Fruit fly (Drosophila melanogaster) whole organism, embryonic: ENCODE results near the gene CG6878.

Source experiments
- CG10267 ChIP-seq: fragments of 200-800 bp; sonication (Bioruptor generic); optimal IDR thresholded peaks from 2 replicates; lab custom pipeline; 2018; ENCODE audit warnings: missing biosample characterization, mild to moderate bottlenecking, missing genetic modification characterization, moderate library complexity
- CG10366 ChIP-seq: fragments of 200-800 bp; sonication (Bioruptor generic); IDR thresholded peaks from 2 replicates; pipeline ENCODE4 v1.3.6; 2022; ENCODE audit warnings: missing biosample characterization, missing genetic modification characterization
- CG12769 ChIP-seq: fragments of 200-800 bp; sonication (Bioruptor generic); optimal IDR thresholded peaks from 2 replicates; lab custom pipeline; 2019; ENCODE audit warnings: missing biosample characterization, mild to moderate bottlenecking, missing genetic modification characterization, moderate library complexity
- CG14710 ChIP-seq: fragments of 200-800 bp; sonication (Bioruptor generic); optimal IDR thresholded peaks from 3 replicates; lab custom pipeline; 2019; ENCODE audit warnings: missing biosample characterization, mild to moderate bottlenecking, missing genetic modification characterization, moderate library complexity
- CG15269 ChIP-seq: fragments of 200-800 bp; sonication (Bioruptor generic); optimal IDR thresholded peaks from 2 replicates; lab custom pipeline; 2018; ENCODE audit warnings: missing biosample characterization, mild to moderate bottlenecking, missing genetic modification characterization, moderate library complexity
- CG15514 ChIP-seq: fragments of 200-800 bp; sonication (Bioruptor generic); optimal IDR thresholded peaks from 3 replicates; lab custom pipeline; 2017; ENCODE audit warnings: missing biosample characterization, missing genetic modification characterization, mild to moderate bottlenecking, moderate library complexity, missing genetic modification reagents
- CG16813 ChIP-seq: fragments of 200-800 bp; sonication (Bioruptor generic); IDR thresholded peaks from 3 replicates; pipeline ENCODE4 v1.3.6; 2022; ENCODE audit warnings: missing biosample characterization, missing genetic modification characterization; ENCODE audit not compliant: partially characterized antibody
- CG18599 ChIP-seq: fragments of 200-800 bp; sonication (Bioruptor generic); optimal IDR thresholded peaks from 3 replicates; lab custom pipeline; 2017; ENCODE audit warnings: missing biosample characterization, missing genetic modification characterization, mild to moderate bottlenecking, moderate library complexity, missing genetic modification reagents
- CG2129 ChIP-seq: fragments of 200-800 bp; sonication (Bioruptor generic); IDR thresholded peaks from 2 replicates; pipeline ENCODE4 v1.3.6; 2022; ENCODE audit warnings: missing biosample characterization, missing genetic modification characterization; ENCODE audit not compliant: partially characterized antibody
- CG3163 ChIP-seq: fragments of 200-800 bp; sonication (Bioruptor generic); optimal IDR thresholded peaks from 3 replicates; lab custom pipeline; 2016; ENCODE audit warnings: missing biosample characterization, missing genetic modification characterization
- CG3995 ChIP-seq: fragments of 200-800 bp; sonication (Bioruptor generic); optimal IDR thresholded peaks from 3 replicates; lab custom pipeline; 2016; ENCODE audit warnings: missing biosample characterization, missing genetic modification characterization
- CG43689 ChIP-seq: fragments of 200-800 bp; sonication (Bioruptor generic); IDR thresholded peaks from 2 replicates; pipeline ENCODE4 v1.3.6; 2022; ENCODE audit warnings: missing biosample characterization, missing genetic modification characterization
- CG4854 ChIP-seq: fragments of 200-800 bp; sonication (Bioruptor generic); optimal IDR thresholded peaks from 2 replicates; lab custom pipeline; 2016; ENCODE audit warnings: missing biosample characterization, missing genetic modification characterization, inconsistent platforms
- CG6689 ChIP-seq: fragments of 200-800 bp; sonication (Bioruptor generic); IDR thresholded peaks from 2 replicates; pipeline ENCODE4 v1.3.6; 2022; ENCODE audit warnings: missing biosample characterization, missing genetic modification characterization
- CG7839 ChIP-seq: fragments of 200-800 bp; sonication (Bioruptor generic); optimal IDR thresholded peaks from 3 replicates; lab custom pipeline; 2018; ENCODE audit warnings: missing biosample characterization, mild to moderate bottlenecking, missing genetic modification characterization, moderate library complexity
- CG7963 ChIP-seq: fragments of 200-800 bp; sonication (Bioruptor generic); IDR thresholded peaks from 3 replicates; pipeline ENCODE4 v1.3.6; 2022; ENCODE audit warnings: missing biosample characterization, missing genetic modification characterization; ENCODE audit not compliant: partially characterized antibody
- CG8478 ChIP-seq: fragments of >200 bp; optimal IDR thresholded peaks from 2 replicates; lab custom pipeline; 2018
- CG9609 ChIP-seq: fragments of 200-800 bp; sonication (Bioruptor generic); optimal IDR thresholded peaks from 3 replicates; lab custom pipeline; 2016; ENCODE audit warnings: missing biosample characterization, missing genetic modification characterization
- CkIIα-i1 ChIP-seq: fragments of 200-800 bp; sonication (Bioruptor generic); IDR thresholded peaks from 2 replicates; pipeline ENCODE4 v1.3.6; 2022; ENCODE audit warnings: missing biosample characterization, missing genetic modification characterization
- Dip3 ChIP-seq: fragments of 200-800 bp; sonication (Bioruptor generic); optimal IDR thresholded peaks from 3 replicates; lab custom pipeline; 2016; ENCODE audit warnings: missing biosample characterization, missing genetic modification characterization
- Fer2 ChIP-seq: fragments of 200-800 bp; sonication (Bioruptor generic); optimal IDR thresholded peaks from 2 replicates; lab custom pipeline; 2018; ENCODE audit warnings: missing biosample characterization, mild to moderate bottlenecking, missing genetic modification characterization, moderate library complexity
- HLH3B ChIP-seq: fragments of 200-800 bp; sonication (Bioruptor generic); IDR thresholded peaks from 2 replicates; pipeline ENCODE4 v1.3.6; 2022; ENCODE audit warnings: missing biosample characterization, missing genetic modification characterization
- HLHmδ ChIP-seq: fragments of 200-800 bp; sonication (Bioruptor generic); optimal IDR thresholded peaks from 2 replicates; lab custom pipeline; 2018; ENCODE audit warnings: missing biosample characterization, mild to moderate bottlenecking, missing genetic modification characterization, moderate library complexity
- Hey ChIP-seq: fragments of 200-800 bp; sonication (Bioruptor generic); optimal IDR thresholded peaks from 3 replicates; lab custom pipeline; 2018; ENCODE audit warnings: missing biosample characterization, mild to moderate bottlenecking, missing genetic modification characterization
- HmgZ ChIP-seq: fragments of 200-800 bp; sonication (Bioruptor generic); optimal IDR thresholded peaks from 2 replicates; lab custom pipeline; 2018; ENCODE audit warnings: missing biosample characterization, mild to moderate bottlenecking, missing genetic modification characterization
- Max ChIP-seq: fragments of 200-800 bp; sonication (Bioruptor generic); optimal IDR thresholded peaks from 2 replicates; lab custom pipeline; 2016; ENCODE audit warnings: missing biosample characterization, mild to moderate bottlenecking, missing genetic modification characterization
- Mrtf ChIP-seq: fragments of 200-800 bp; sonication (Bioruptor generic); IDR thresholded peaks from 3 replicates; pipeline ENCODE4 v1.3.6; 2022; ENCODE audit warnings: missing biosample characterization, missing genetic modification characterization
- Taf1 ChIP-seq: fragments of 200-800 bp; sonication (Bioruptor generic); IDR thresholded peaks from 2 replicates; pipeline ENCODE4 v1.3.6; 2022; ENCODE audit warnings: missing biosample characterization, missing genetic modification characterization
- Usf ChIP-seq: fragments of 200-800 bp; sonication (Bioruptor generic); optimal IDR thresholded peaks from 2 replicates; lab custom pipeline; 2017; ENCODE audit warnings: missing genotype, missing biosample characterization, missing genetic modification characterization
- Xrp1 ChIP-seq: fragments of 200-800 bp; sonication (Bioruptor generic); IDR thresholded peaks from 2 replicates; pipeline ENCODE4 v1.3.6; 2022; ENCODE audit warnings: missing biosample characterization, missing genetic modification characterization
- bsh ChIP-seq, 2 experiments: fragments of 200-800 bp; sonication (Bioruptor generic); optimal IDR thresholded peaks; 2 replicates each; lab custom pipeline; 2017 to 2018; ENCODE audit warnings: mild to moderate bottlenecking in 2 of 2, missing biosample characterization in 2 of 2, missing genetic modification characterization in 2 of 2, moderate library complexity in 1 of 2
- caup ChIP-seq: fragments of 200-800 bp; sonication (Bioruptor generic); optimal IDR thresholded peaks from 3 replicates; lab custom pipeline; 2017; ENCODE audit warnings: missing biosample characterization, mild to moderate bottlenecking, missing genetic modification characterization, moderate library complexity; ENCODE audit not compliant: severe bottlenecking
- chif ChIP-seq, 2 experiments: fragments of 200-800 bp; sonication (Bioruptor generic); optimal IDR thresholded peaks; 3 replicates each; lab custom pipeline; 2016; ENCODE audit warnings: missing biosample characterization in 2 of 2, missing genetic modification characterization in 2 of 2
- chm ChIP-seq: fragments of 200-800 bp; sonication (Bioruptor generic); IDR thresholded peaks from 2 replicates; pipeline ENCODE4 v1.3.6; 2022; ENCODE audit warnings: missing biosample characterization, missing genetic modification characterization
- dati ChIP-seq: fragments of 200-800 bp; sonication (Bioruptor generic); IDR thresholded peaks from 2 replicates; pipeline ENCODE4 v1.3.6; 2022; ENCODE audit warnings: missing biosample characterization, missing genetic modification characterization
- eyg ChIP-seq: fragments of 200-800 bp; sonication (Bioruptor generic); optimal IDR thresholded peaks from 3 replicates; lab custom pipeline; 2016; ENCODE audit warnings: missing biosample characterization, missing genetic modification characterization
- fru ChIP-seq: fragments of >200 bp; optimal IDR thresholded peaks from 2 replicates; lab custom pipeline; 2017
- gsb ChIP-seq: fragments of 200-800 bp; sonication (Bioruptor generic); IDR thresholded peaks from 2 replicates; pipeline ENCODE4 v1.3.6; 2022; ENCODE audit warnings: missing biosample characterization, missing genetic modification characterization
- her ChIP-seq: fragments of 200-800 bp; sonication (Bioruptor generic); optimal IDR thresholded peaks from 2 replicates; lab custom pipeline; 2016; ENCODE audit warnings: missing biosample characterization, missing genetic modification characterization
- mam ChIP-seq: fragments of 200-800 bp; sonication (Bioruptor generic); optimal IDR thresholded peaks from 3 replicates; lab custom pipeline; 2016; ENCODE audit warnings: missing biosample characterization, missing genetic modification characterization
- otp ChIP-seq: fragments of 200-800 bp; sonication (Bioruptor generic); IDR thresholded peaks from 3 replicates; pipeline ENCODE4, ENCODE4 v1.3.6; 2022; ENCODE audit warnings: missing biosample characterization, missing genetic modification characterization
- pnt ChIP-seq: fragments of 200-800 bp; sonication (Bioruptor generic); optimal IDR thresholded peaks from 3 replicates; lab custom pipeline; 2016; ENCODE audit warnings: missing biosample characterization, missing genetic modification characterization
- pzg ChIP-seq: fragments of 200-800 bp; sonication (Bioruptor generic); optimal IDR thresholded peaks from 3 replicates; lab custom pipeline; 2018; ENCODE audit warnings: missing biosample characterization, mild to moderate bottlenecking, missing genetic modification characterization, moderate library complexity
- seq ChIP-seq: fragments of 200-800 bp; sonication (Bioruptor generic); IDR thresholded peaks from 2 replicates; pipeline ENCODE4 v1.3.6; 2022; ENCODE audit warnings: missing biosample characterization, missing genetic modification characterization
- shn ChIP-seq: fragments of 200-800 bp; sonication (Bioruptor generic); optimal IDR thresholded peaks from 3 replicates; lab custom pipeline; 2016; ENCODE audit warnings: missing biosample characterization, missing genetic modification characterization
- trh ChIP-seq: fragments of 200-800 bp; sonication (Bioruptor generic); optimal IDR thresholded peaks from 2 replicates; lab custom pipeline; 2016; ENCODE audit warnings: missing biosample characterization, missing genetic modification characterization
- ttk ChIP-seq: fragments of 200-800 bp; sonication (Bioruptor generic); IDR thresholded peaks from 2 replicates; pipeline ENCODE4 v2.1.2; 2022; ENCODE audit warnings: missing biosample characterization, missing genetic modification characterization
- wdn ChIP-seq: fragments of 200-800 bp; sonication (Bioruptor generic); IDR thresholded peaks from 2 replicates; pipeline ENCODE4 v1.3.6; 2022; ENCODE audit warnings: missing biosample characterization, missing genetic modification characterization
- yki ChIP-seq: fragments of >200 bp; optimal IDR thresholded peaks from 3 replicates; lab custom pipeline; 2018
- zen ChIP-seq: fragments of 200-800 bp; sonication (Bioruptor generic); optimal IDR thresholded peaks from 3 replicates; lab custom pipeline; 2018; ENCODE audit warnings: missing biosample characterization, mild to moderate bottlenecking, missing genetic modification characterization, moderate library complexity

The CG6878 gene

DNA sequence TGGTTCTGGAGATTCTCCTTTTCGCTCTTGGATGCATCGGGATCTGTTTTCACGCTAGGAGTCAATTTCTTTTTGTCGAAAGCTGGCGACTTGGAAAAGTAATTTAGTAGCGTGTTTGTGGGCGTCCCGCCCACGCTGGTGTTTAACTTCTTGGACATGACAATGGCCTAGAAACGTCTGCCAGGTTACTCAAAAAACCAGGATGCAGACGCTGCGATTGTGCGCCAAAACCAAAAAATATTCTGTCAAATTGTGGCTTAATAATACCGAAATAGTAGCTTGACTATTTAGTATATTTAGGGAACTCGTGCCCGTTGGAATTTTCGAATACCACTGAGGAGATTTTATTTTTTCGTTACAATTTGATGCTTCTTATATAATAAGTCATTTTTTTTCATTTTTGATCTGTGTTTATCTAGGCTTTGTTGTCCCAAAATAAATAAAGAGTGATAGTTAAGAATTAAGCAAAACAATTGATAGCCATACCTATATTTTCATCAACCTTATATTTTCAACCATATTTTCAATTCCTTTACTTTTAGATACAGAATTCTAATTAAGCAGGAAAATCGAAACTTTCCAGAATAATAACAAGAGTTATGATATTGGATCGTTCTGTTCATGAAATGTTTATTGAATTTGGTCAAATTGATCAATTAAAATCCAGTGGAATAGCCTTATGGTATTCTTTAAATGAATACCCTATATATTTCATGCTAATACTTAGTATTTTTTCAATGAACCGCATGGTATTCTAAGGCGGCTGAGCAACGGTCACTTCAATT, 3.1 kb upstream of the CG6878 start, which contains the start of the genes Msh6 and Prp31 (continued):
- TF ChIP-seq CG6689 = peak; percentile 63
- peak; percentile 53 for TF ChIP-seq shn (GFP tag; lab: Kevin White, UChicago)
- TF ChIP-seq eyg (GFP tag; lab: Kevin White, UChicago) = no peak
- no peak for TF ChIP-seq Hey (tag; lab: Kevin White, UChicago)
- no peak for TF ChIP-seq trh (GFP tag; lab: Kevin White, UChicago)
- TF ChIP-seq CG16813 (GFP tag; lab: Robert Waterston, UW) = no peak; the same call in 2 of the 3 replicates
- peak; percentile 40; the same call in 1 of the 2 replicates for TF ChIP-seq Xrp1 (GFP tag; lab: Robert Waterston, UW)
- TF ChIP-seq Dip3 (GFP tag; lab: Kevin White, UChicago) = peak; percentile 70
- TF ChIP-seq CG8478 (lab: Kevin White, UChicago) = no peak
- no peak for TF ChIP-seq Taf1 (GFP tag; lab: Robert Waterston, UW)
- peak; percentile 43 for TF ChIP-seq Fer2 (tag; lab: Kevin White, UChicago)
- TF ChIP-seq Max (GFP tag; lab: Kevin White, UChicago) = peak; percentile 43
- TF ChIP-seq fru (lab: Kevin White, UChicago) = no peak
- TF ChIP-seq HLH3B (GFP tag; lab: Robert Waterston, UW) = peak; percentile 60; the same call in 1 of the 2 replicates
- TF ChIP-seq zen (tag; lab: Kevin White, UChicago) = peak; percentile 53
- TF ChIP-seq CG2129 (GFP tag; lab: Robert Waterston, UW) = no peak
- peak; percentile 3 for TF ChIP-seq HmgZ
- no peak for TF ChIP-seq gsb (GFP tag; lab: Robert Waterston, UW)
- TF ChIP-seq CG7839 (tag; lab: Kevin White, UChicago) = peak; percentile 82
- peak; percentile 22 for TF ChIP-seq CG4854 (GFP tag; lab: Kevin White, UChicago)
- TF ChIP-seq CG15269 (tag; lab: Kevin White, UChicago) = peak; percentile 70
- peak in 1 of 2 experiments; percentile 61 for TF ChIP-seq bsh (GFP tag; optimal IDR thresholded peaks at IDR 0.05; lab: Kevin White, UChicago)
- TF ChIP-seq CG9609 = peak; percentile 72
- no peak for TF ChIP-seq CkIIα-i1 (GFP tag; lab: Robert Waterston, UW)
- TF ChIP-seq her (GFP tag; lab: Kevin White, UChicago) = no peak
- peak; percentile 71 for TF ChIP-seq CG10267
- TF ChIP-seq CG3163 = no peak
- TF ChIP-seq chif (GFP tag; optimal IDR thresholded peaks at IDR 0.05; lab: Kevin White, UChicago) = peak; percentile 5 to 75
- TF ChIP-seq CG15514 (GFP tag; lab: Kevin White, UChicago) = peak; percentile 14
- TF ChIP-seq otp (GFP tag; lab: Robert Waterston, UW) = no peak
- TF ChIP-seq pzg = peak; percentile 32
- no peak for TF ChIP-seq caup (GFP tag; lab: Kevin White, UChicago)
- TF ChIP-seq HLHmδ = no peak
- peak; percentile 84 for TF ChIP-seq CG14710 (tag; lab: Kevin White, UChicago)
- peak; percentile 39 for TF ChIP-seq pnt (GFP tag; lab: Kevin White, UChicago)
- no peak for TF ChIP-seq CG43689
- TF ChIP-seq seq = 0 out of 2 replicates have a peak, but pooled peaks have one; percentile 33
- TF ChIP-seq CG12769 (tag; lab: Kevin White, UChicago) = no peak
- no peak for TF ChIP-seq CG7963 (GFP tag; lab: Robert Waterston, UW)
- no peak for TF ChIP-seq ttk
- TF ChIP-seq CG18599 = peak; percentile 55
- no peak for TF ChIP-seq yki (lab: Kevin White, UChicago)
- TF ChIP-seq Mrtf (GFP tag; lab: Robert Waterston, UW) = 0 out of 3 replicates have a peak, but pooled peaks have one; percentile 20
- TF ChIP-seq wdn (GFP tag; lab: Robert Waterston, UW) = no peak
- peak; percentile 65 for TF ChIP-seq Usf (GFP tag; lab: Kevin White, UChicago)
- peak; percentile 79 for TF ChIP-seq mam (GFP tag; lab: Kevin White, UChicago)
- TF ChIP-seq CG3995 (GFP tag; lab: Kevin White, UChicago) = peak; percentile 37
- TF ChIP-seq CG10366 (GFP tag; lab: Robert Waterston, UW) = peak; percentile 64
- peak; percentile 30; the same call in 1 of the 2 replicates for TF ChIP-seq chm (GFP tag; lab: Robert Waterston, UW)
- TF ChIP-seq dati (GFP tag; lab: Robert Waterston, UW) = no peak
